Worm (Caenorhabditis elegans): ENCODE data around the gene srh-34.

srh-34 gene

ce11 chrV:462263-462662, 15.8 kb upstream of the srh-34 start, which contains the start of gene nhr-202:
Gene nhr-202, plus strand, starts transcription at chrV:462588.
- TF ChIP-seq unc-3 (GFP tag; conservative IDR thresholded peaks at IDR 0.05) (no peak), unc-3 (tag; optimal IDR thresholded peaks at IDR 0.05) (no peak), dve-1 (tag; optimal IDR thresholded peaks at IDR 0.05) (no peak), hlh-13 (GFP tag; optimal IDR thresholded peaks at IDR 0.05) (no peak)

ce11 chrV:459464-459863, 13.0 kb upstream of the srh-34 start, which contains the start of gene nhr-203:
Gene nhr-203, plus strand, starts transcription at chrV:459795.
- TF ChIP-seq elt-2 (tag; optimal IDR thresholded peaks at IDR 0.05) (peak; percentile 26), ceh-45 (GFP tag; IDR thresholded peaks at IDR 0.05) (no peak)

- no peak for TF ChIP-seq odd-2 (tag; optimal IDR thresholded peaks at IDR 0.05)
- TF ChIP-seq ceh-9 (tag; optimal IDR thresholded peaks at IDR 0.05) = no peak
- no peak for TF ChIP-seq ceh-31 (tag; optimal IDR thresholded peaks at IDR 0.05)
- no peak for TF ChIP-seq ceh-19 (GFP tag; optimal IDR thresholded peaks at IDR 0.05)
- no peak for TF ChIP-seq C08G9.2 (tag; optimal IDR thresholded peaks at IDR 0.05)
- no peak for TF ChIP-seq ceh-34 (tag; optimal IDR thresholded peaks at IDR 0.05)
- no peak for TF ChIP-seq nfya-1 (tag; optimal IDR thresholded peaks at IDR 0.05)
- no peak for TF ChIP-seq pros-1 (tag; optimal IDR thresholded peaks at IDR 0.05)
- no peak for TF ChIP-seq ceh-14 (tag; optimal IDR thresholded peaks at IDR 0.05)
- no peak for TF ChIP-seq nhr-232 (tag; optimal IDR thresholded peaks at IDR 0.05)
- TF ChIP-seq syd-9 (tag; optimal IDR thresholded peaks at IDR 0.05) = no peak
These were observed 11.4 kb upstream of the srh-34 start for ce11 chrV:457839-458238.

ce11 chrV:453569-453968, 7.1 kb upstream of the srh-34 start, which contains the start of gene nhr-98:
Gene nhr-98, plus strand, starts transcription at chrV:453869.
- TF ChIP-seq ceh-22 (tag; optimal IDR thresholded peaks at IDR 0.05) (no peak), ztf-16 (tag; optimal IDR thresholded peaks at IDR 0.05) (no peak), hlh-30 (tag; optimal IDR thresholded peaks at IDR 0.05; ENCODE audit: insufficient read depth) (no peak), ceh-9 (tag; optimal IDR thresholded peaks at IDR 0.05) (no peak), ceh-30 (tag; optimal IDR thresholded peaks at IDR 0.05) (no peak), nhr-232 (tag; optimal IDR thresholded peaks at IDR 0.05) (no peak), pha-2 (tag; optimal IDR thresholded peaks at IDR 0.05) (no peak), che-1 (tag; optimal IDR thresholded peaks at IDR 0.05) (no peak), ceh-45 (GFP tag; IDR thresholded peaks at IDR 0.05) (no peak), pha-4 (tag; optimal IDR thresholded peaks at IDR 0.05) (no peak), pag-3 (tag; optimal IDR thresholded peaks at IDR 0.05; ENCODE audit: borderline replicate concordance) (no peak), ceh-18 (tag; optimal IDR thresholded peaks at IDR 0.05) (no peak), tbx-7 (tag; optimal IDR thresholded peaks at IDR 0.05) (no peak), K02D7.2 (tag; optimal IDR thresholded peaks at IDR 0.05) (no peak), gmeb-2 (tag; optimal IDR thresholded peaks at IDR 0.05) (no peak), unc-86 (tag; optimal IDR thresholded peaks at IDR 0.05) (no peak), tbx-2 (tag; optimal IDR thresholded peaks at IDR 0.05) (no peak), ceh-31 (tag; optimal IDR thresholded peaks at IDR 0.05) (no peak)

- no peak for TF ChIP-seq ceh-14 (tag; optimal IDR thresholded peaks at IDR 0.05)
- no peak for TF ChIP-seq mec-3 (tag; optimal IDR thresholded peaks at IDR 0.05; ENCODE audit: borderline replicate concordance)
- no peak for TF ChIP-seq ref-2 (tag; optimal IDR thresholded peaks at IDR 0.05)
- no peak for TF ChIP-seq fax-1 (tag; optimal IDR thresholded peaks at IDR 0.05)
- no peak for TF ChIP-seq hlh-13 (GFP tag; optimal IDR thresholded peaks at IDR 0.05)
- TF ChIP-seq ama-1 (optimal IDR thresholded peaks at IDR 0.05) = no peak
- TF ChIP-seq hlh-8 (tag; optimal IDR thresholded peaks at IDR 0.05) = no peak
- TF ChIP-seq unc-55 (GFP tag; optimal IDR thresholded peaks at IDR 0.05) = no peak
- TF ChIP-seq npax-4 (tag; optimal IDR thresholded peaks at IDR 0.05) = no peak
- TF ChIP-seq hlh-30 (tag; optimal IDR thresholded peaks at IDR 0.05; ENCODE audit: insufficient read depth) = no peak
- no peak for TF ChIP-seq pqm-1 (tag; optimal IDR thresholded peaks at IDR 0.05)
- TF ChIP-seq elt-4 (tag; optimal IDR thresholded peaks at IDR 0.05) = no peak
- TF ChIP-seq ceh-31 (tag; optimal IDR thresholded peaks at IDR 0.05) = no peak
- no peak for TF ChIP-seq ceh-30 (tag; optimal IDR thresholded peaks at IDR 0.05)
- TF ChIP-seq ets-4 (tag; optimal IDR thresholded peaks at IDR 0.05) = no peak
- TF ChIP-seq pat-9 (tag; optimal IDR thresholded peaks at IDR 0.05) = no peak
- no peak for TF ChIP-seq ceh-45 (GFP tag; IDR thresholded peaks at IDR 0.05)
These were observed 4.5 kb upstream of the srh-34 start, which contains the start of gene nhr-123 for ce11 chrV:450757-451501. Gene nhr-123, plus strand, starts transcription at chrV:451451.

Data from whole organism, late embryonic.